Fruit fly (Drosophila melanogaster) S2 (cell line): ENCODE results near the gene Lcp65Ac.

ENCODE experiments used
- CG8478 ChIP-seq: fragments of >200 bp; optimal IDR thresholded peaks from 2 replicates; lab custom pipeline; 2018
- CTCF ChIP-seq, 2 experiments: fragments of >200 bp; optimal IDR thresholded peaks; 2 replicates each; lab custom pipeline; 2018

DNA sequence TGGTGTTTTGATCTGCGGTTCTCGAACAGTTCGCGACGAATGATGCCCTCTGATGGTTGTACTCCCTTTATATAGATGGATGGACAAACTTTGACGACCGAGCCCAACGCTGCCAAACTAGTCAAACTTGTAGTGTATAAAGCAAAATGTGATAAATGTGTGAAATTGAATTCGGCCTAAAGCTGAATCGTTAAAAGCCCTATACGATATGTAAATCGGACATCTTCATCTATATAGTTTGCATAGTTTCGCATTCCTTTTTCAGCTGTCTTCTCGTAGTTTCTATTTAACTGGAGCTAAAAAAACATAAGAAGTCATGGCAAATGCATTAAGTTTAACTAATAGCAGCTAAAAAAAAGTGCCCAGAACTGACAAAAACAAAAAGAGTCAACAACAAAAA lies 11.1 kb upstream of the Lcp65Ac start, which contains the start of gene Lcp65Ag2:
- TF ChIP-seq CG8478 (lab: Kevin White, UChicago): no peak
- TF ChIP-seq CTCF (optimal IDR thresholded peaks at IDR 0.05; lab: Kevin White, UChicago): no peak
